Worm (Caenorhabditis elegans) whole organism, L4 larva: ENCODE results near the gene C06E1.9.

Experiments used
- F10B5.3 ChIP-seq: sonication (generic microtip); optimal IDR thresholded peaks from 2 replicates; lab custom pipeline; 2016; ENCODE audit warnings: mild to moderate bottlenecking, missing genetic modification characterization, missing compliant biosample characterization
- F49E8.2 ChIP-seq: sonication (generic microtip); optimal IDR thresholded peaks from 2 replicates; lab custom pipeline; 2016; ENCODE audit warnings: missing compliant biosample characterization, mild to moderate bottlenecking, missing genetic modification characterization, borderline replicate concordance
- ZK546.5 ChIP-seq, 2 experiments: sonication (generic microtip); optimal IDR thresholded peaks; 2 replicates each; lab custom pipeline; 2017; ENCODE audit warnings: missing biosample characterization in 2 of 2, missing genetic modification characterization in 2 of 2
- aly-2 ChIP-seq: sonication (generic microtip); optimal IDR thresholded peaks from 2 replicates; lab custom pipeline; 2018; ENCODE audit warnings: missing biosample characterization, missing genetic modification characterization
- arid-1 ChIP-seq: fragments of 200-800 bp; sonication (Bioruptor generic); conservative IDR thresholded peaks from 2 replicates; pipeline ENCODE4 v1.3.6; 2022; ENCODE audit warnings: missing genetic modification reagents, missing genetic modification characterization, missing compliant biosample characterization
- ceh-28 ChIP-seq: fragments of 150-350 bp; optimal IDR thresholded peaks from 2 replicates; lab custom pipeline; 2014; ENCODE audit warnings: missing biosample characterization, missing genetic modification reagents, missing genetic modification characterization
- ceh-32 ChIP-seq: sonication (generic microtip); optimal IDR thresholded peaks from 2 replicates; lab custom pipeline; 2016; ENCODE audit warnings: mild to moderate bottlenecking, missing genetic modification characterization, missing compliant biosample characterization; ENCODE audit not compliant: poor library complexity
- ceh-62 ChIP-seq: sonication (generic microtip); optimal IDR thresholded peaks from 2 replicates; lab custom pipeline; 2017; ENCODE audit warnings: missing biosample characterization, missing genetic modification characterization
- ceh-82 ChIP-seq: sonication (generic microtip); optimal IDR thresholded peaks from 2 replicates; lab custom pipeline; 2017; ENCODE audit warnings: missing biosample characterization, missing genetic modification characterization
- cey-2 ChIP-seq: sonication (generic microtip); optimal IDR thresholded peaks from 3 replicates; lab custom pipeline; 2017; ENCODE audit warnings: missing genetic modification characterization, mild to moderate bottlenecking, missing compliant biosample characterization, antibody characterized with exemption, borderline replicate concordance; ENCODE audit not compliant: insufficient read depth
- ctbp-1 ChIP-seq: fragments of 200-800 bp; sonication (Bioruptor generic); IDR thresholded peaks from 2 replicates; pipeline ENCODE4 v1.3.6; 2022; ENCODE audit warnings: missing genetic modification reagents, missing genetic modification characterization, missing compliant biosample characterization
- daf-16 ChIP-seq, 3 experiments: sonication (generic microtip); optimal IDR thresholded peaks; 2 replicates each; lab custom pipeline; 2016 to 2017; ENCODE audit warnings: missing genetic modification characterization in 3 of 3, missing genetic modification reagents in 3 of 3, mild to moderate bottlenecking in 2 of 3, missing compliant biosample characterization in 2 of 3, missing biosample characterization in 1 of 3, moderate library complexity in 1 of 3
- daf-19 ChIP-seq: fragments of 200-800 bp; sonication (Bioruptor generic); conservative IDR thresholded peaks from 2 replicates; pipeline ENCODE4 v1.3.6; 2022; ENCODE audit warnings: missing genetic modification characterization, missing compliant biosample characterization
- daf-8 ChIP-seq: fragments of 200-800 bp; sonication (Bioruptor generic); IDR thresholded peaks from 2 replicates; pipeline ENCODE4 v1.3.6; 2022; ENCODE audit warnings: missing genetic modification characterization, missing compliant biosample characterization
- dmd-6 ChIP-seq: fragments of 200-800 bp; sonication (Bioruptor generic); IDR thresholded peaks from 2 replicates; pipeline ENCODE4 v1.3.6; 2022; ENCODE audit warnings: missing genetic modification reagents, missing genetic modification characterization, missing compliant biosample characterization
- dmd-9 ChIP-seq: fragments of 200-800 bp; sonication (Bioruptor generic); IDR thresholded peaks from 2 replicates; pipeline ENCODE4 v1.3.6; 2022; ENCODE audit warnings: missing genetic modification reagents, missing genetic modification characterization, missing compliant biosample characterization
- duxl-1 ChIP-seq: sonication (generic microtip); optimal IDR thresholded peaks from 2 replicates; lab custom pipeline; 2016; ENCODE audit warnings: mild to moderate bottlenecking, missing genetic modification characterization, moderate library complexity, missing compliant biosample characterization; ENCODE audit not compliant: poor library complexity
- fos-1 ChIP-seq: fragments of 150-350 bp; optimal IDR thresholded peaks from 2 replicates; lab custom pipeline; 2014; ENCODE audit warnings: missing biosample characterization, missing genetic modification characterization
- hlh-11 ChIP-seq: fragments of 200-800 bp; sonication (Bioruptor generic); optimal IDR thresholded peaks from 2 replicates; lab custom pipeline; 2018; ENCODE audit warnings: mild to moderate bottlenecking, missing genetic modification characterization, missing compliant biosample characterization
- hmg-1.1 ChIP-seq: fragments of 200-800 bp; sonication (Bioruptor generic); IDR thresholded peaks from 2 replicates; pipeline ENCODE4 v1.3.6; 2022; ENCODE audit warnings: missing genetic modification reagents, missing genetic modification characterization, missing compliant biosample characterization
- lin-1 ChIP-seq: fragments of 200-800 bp; sonication (Bioruptor generic); IDR thresholded peaks from 2 replicates; pipeline ENCODE4 v1.3.6; 2022; ENCODE audit warnings: missing genetic modification reagents, missing genetic modification characterization, missing compliant biosample characterization
- lin-13 ChIP-seq: fragments of 150-350 bp; optimal IDR thresholded peaks from 2 replicates; lab custom pipeline; 2014; ENCODE audit warnings: missing biosample characterization, missing genetic modification reagents, missing genetic modification characterization
- lsy-2 ChIP-seq, 2 experiments: fragments of 150-350 bp in 1 of 2; sonication (generic microtip) in 1 of 2; optimal IDR thresholded peaks; 2 replicates each; lab custom pipeline; 2014 to 2017; ENCODE audit warnings: missing biosample characterization in 2 of 2, missing genetic modification characterization in 2 of 2
- madf-9 ChIP-seq: fragments of 200-800 bp; sonication (Bioruptor generic); conservative IDR thresholded peaks from 2 replicates; pipeline ENCODE4 v1.3.6; 2022; ENCODE audit warnings: missing genetic modification reagents, missing genetic modification characterization, missing compliant biosample characterization
- mdt-29 ChIP-seq: fragments of 200-800 bp; sonication (Bioruptor generic); IDR thresholded peaks from 2 replicates; pipeline ENCODE4 v1.3.6; 2022; ENCODE audit warnings: missing genetic modification reagents, missing genetic modification characterization, missing compliant biosample characterization
- mep-1 ChIP-seq: fragments of 150-350 bp; sonication (generic microtip); optimal IDR thresholded peaks from 3 replicates; lab custom pipeline; 2014; ENCODE audit warnings: missing biosample characterization, missing genetic modification characterization
- mxl-3 ChIP-seq: fragments of 200-800 bp; sonication (Bioruptor generic); optimal IDR thresholded peaks from 2 replicates; lab custom pipeline; 2018; ENCODE audit warnings: mild to moderate bottlenecking, missing genetic modification characterization, missing compliant biosample characterization
- nhr-41 ChIP-seq: fragments of 200-800 bp; sonication (Bioruptor generic); IDR thresholded peaks from 2 replicates; pipeline ENCODE4 v1.3.6; 2022; ENCODE audit warnings: missing genetic modification reagents, missing genetic modification characterization, missing compliant biosample characterization
- nhr-42 ChIP-seq: fragments of 200-800 bp; sonication (Bioruptor generic); IDR thresholded peaks from 2 replicates; pipeline ENCODE4 v1.3.6; 2022; ENCODE audit warnings: missing genetic modification characterization, missing compliant biosample characterization
- nhr-6 ChIP-seq: fragments of 150-350 bp; optimal IDR thresholded peaks from 2 replicates; lab custom pipeline; 2014; ENCODE audit warnings: missing biosample characterization, missing genetic modification characterization
- nhr-77 ChIP-seq: fragments of 150-350 bp; optimal IDR thresholded peaks from 2 replicates; lab custom pipeline; 2014; ENCODE audit warnings: missing biosample characterization, missing genetic modification characterization
- php-3 ChIP-seq: fragments of 200-800 bp; sonication (Bioruptor generic); IDR thresholded peaks from 2 replicates; pipeline ENCODE4 v1.3.6; 2022; ENCODE audit warnings: missing genetic modification reagents, missing genetic modification characterization, missing compliant biosample characterization
- pqm-1 ChIP-seq: sonication (generic microtip); optimal IDR thresholded peaks from 2 replicates; lab custom pipeline; 2017; ENCODE audit warnings: missing biosample characterization, missing genetic modification characterization
- rbr-2 ChIP-seq: sonication (generic microtip); optimal IDR thresholded peaks from 2 replicates; lab custom pipeline; 2016; ENCODE audit warnings: missing genotype, missing genetic modification characterization, missing compliant biosample characterization
- snpc-1.2 ChIP-seq: fragments of 200-800 bp; sonication (Bioruptor generic); IDR thresholded peaks from 2 replicates; pipeline ENCODE4 v1.3.6; 2022; ENCODE audit warnings: missing genetic modification reagents, missing genetic modification characterization, missing compliant biosample characterization
- snpc-4 ChIP-seq: fragments of 150-350 bp; optimal IDR thresholded peaks from 2 replicates; lab custom pipeline; 2014; ENCODE audit warnings: missing biosample characterization, missing genetic modification characterization
- spr-3 ChIP-seq: fragments of 200-800 bp; sonication (Bioruptor generic); optimal IDR thresholded peaks from 2 replicates; lab custom pipeline; 2018; ENCODE audit warnings: mild to moderate bottlenecking, missing genetic modification characterization, missing compliant biosample characterization
- tag-97 ChIP-seq: fragments of 200-800 bp; sonication (Bioruptor generic); IDR thresholded peaks from 2 replicates; pipeline ENCODE4 v1.3.6; 2022; ENCODE audit warnings: missing genetic modification characterization, missing compliant biosample characterization
- unc-62 ChIP-seq, 3 experiments: fragments of 150-350 bp in 1 of 3; sonication (generic microtip); optimal IDR thresholded peaks in 2 of 3; peaks in 1 of 3; 1 replicate in 1 of 3; 2 replicates in 2 of 3; lab custom pipeline; 2014 to 2017; ENCODE audit warnings: missing biosample characterization in 3 of 3, missing genetic modification characterization in 3 of 3, missing genetic modification reagents in 3 of 3, missing genotype in 1 of 3
- vab-7 ChIP-seq: fragments of 200-800 bp; sonication (Bioruptor generic); IDR thresholded peaks from 2 replicates; pipeline ENCODE4 v1.3.6; 2022; ENCODE audit warnings: missing genetic modification reagents, missing genetic modification characterization, missing compliant biosample characterization
- zfp-2 ChIP-seq: sonication (generic microtip); optimal IDR thresholded peaks from 2 replicates; lab custom pipeline; 2016; ENCODE audit warnings: mild to moderate bottlenecking, missing genetic modification characterization, missing compliant biosample characterization
- zip-11 ChIP-seq: fragments of 200-800 bp; sonication (Bioruptor generic); IDR thresholded peaks from 2 replicates; pipeline ENCODE4 v1.3.6; 2022; ENCODE audit warnings: missing genetic modification characterization, missing compliant biosample characterization
- zip-2 ChIP-seq: fragments of 150-350 bp; optimal IDR thresholded peaks from 2 replicates; lab custom pipeline; 2014; ENCODE audit warnings: missing biosample characterization, missing genetic modification characterization
- ztf-7 ChIP-seq: fragments of 150-350 bp; optimal IDR thresholded peaks from 2 replicates; lab custom pipeline; 2014; ENCODE audit warnings: missing biosample characterization, missing genetic modification characterization

Gene C06E1.9

DNA sequence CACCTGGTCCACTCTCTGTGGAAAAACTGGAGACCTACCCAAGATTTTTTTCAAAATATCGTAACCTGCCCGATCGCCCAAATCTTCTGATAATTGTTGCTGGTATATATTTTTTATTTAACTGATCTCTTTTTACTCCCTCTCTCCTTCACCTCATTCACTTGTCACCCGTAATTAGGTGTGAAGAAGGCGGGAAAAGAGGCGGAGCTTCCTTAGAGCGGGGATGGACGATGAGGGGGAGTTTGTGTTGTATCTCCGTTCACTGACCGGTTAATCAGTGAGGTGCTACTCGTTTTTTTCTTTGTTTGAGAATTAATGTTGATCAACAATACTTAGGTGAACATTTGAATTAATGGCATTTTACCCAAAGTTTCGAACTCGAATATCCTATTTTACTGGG is 12.9 kb upstream of the C06E1.9 start, which contains the start of gene ceh-16 (continued):
- no peak for TF ChIP-seq duxl-1 (tag; lab: Kevin White, UChicago)
- no peak for TF ChIP-seq snpc-4 (tag; lab: Kevin White, UChicago)
- no peak for TF ChIP-seq ztf-7 (tag; lab: Kevin White, UChicago)
- no peak for TF ChIP-seq nhr-77 (tag; lab: Kevin White, UChicago)

ce11 chrIII:8621982-8622381 is 12.4 kb upstream of the C06E1.9 start:
- TF ChIP-seq lsy-2 (tag; optimal IDR thresholded peaks at IDR 0.05; lab: Kevin White, UChicago), result no peak
- no peak for TF ChIP-seq ZK546.5 (tag; optimal IDR thresholded peaks at IDR 0.05; lab: Kevin White, UChicago)
- TF ChIP-seq pqm-1 (tag; lab: Kevin White, UChicago), result no peak
- TF ChIP-seq dmd-6 (GFP tag; lab: Robert Waterston, UW), result no peak
- TF ChIP-seq duxl-1 (tag; lab: Kevin White, UChicago), result no peak
- TF ChIP-seq dmd-9 (GFP tag; lab: Robert Waterston, UW), result no peak
- TF ChIP-seq vab-7 (GFP tag; lab: Robert Waterston, UW), result no peak
- TF ChIP-seq zip-2 (tag; lab: Kevin White, UChicago), result no peak
- no peak for TF ChIP-seq cey-2 (tag; lab: Kevin White, UChicago)
- no peak for TF ChIP-seq nhr-6 (tag; lab: Kevin White, UChicago)
- TF ChIP-seq spr-3 (GFP tag; lab: Kevin White, UChicago), result no peak
- TF ChIP-seq php-3 (GFP tag; lab: Robert Waterston, UW), result no peak
- TF ChIP-seq unc-62 (GFP tag; optimal IDR thresholded peaks at IDR 0.05 in 1 of 2; lab: Kevin White, UChicago), result no peak
- no peak for TF ChIP-seq unc-62 (tag; optimal IDR thresholded peaks at IDR 0.05; lab: Kevin White, UChicago)
- TF ChIP-seq nhr-42 (GFP tag; lab: Robert Waterston, UW), result no peak
- TF ChIP-seq mdt-29 (GFP tag; lab: Robert Waterston, UW), result no peak
- TF ChIP-seq snpc-1.2, result no peak
- TF ChIP-seq mxl-3 (GFP tag; lab: Kevin White, UChicago), result no peak

DNA sequence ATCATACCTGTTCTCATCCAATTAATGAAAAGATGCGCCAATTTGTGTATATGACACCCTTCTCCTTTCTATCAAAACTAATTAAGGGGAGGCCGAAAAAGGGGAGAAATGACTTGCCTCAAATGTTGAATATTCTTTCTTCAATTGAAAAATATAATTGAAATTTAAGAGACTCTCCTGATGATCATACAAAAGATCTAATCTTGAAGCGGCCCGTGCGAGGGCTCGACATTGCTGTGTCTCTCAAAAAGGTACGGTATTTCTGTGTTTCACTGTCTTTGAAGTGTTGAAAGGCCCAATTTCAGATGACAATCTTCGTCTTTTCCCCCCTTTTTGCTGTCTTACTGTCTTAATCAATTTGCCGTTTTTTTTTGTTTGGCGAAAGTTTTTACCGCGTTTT is 11.4 kb upstream of the C06E1.9 start:
- TF ChIP-seq zip-11 (GFP tag; lab: Robert Waterston, UW) (no peak), hlh-11 (tag; lab: Kevin White, UChicago) (no peak), zfp-2 (tag; lab: Kevin White, UChicago) (no peak), mxl-3 (GFP tag; lab: Kevin White, UChicago) (no peak), rbr-2 (no peak), daf-19 (GFP tag; lab: Robert Waterston, UW) (no peak), F10B5.3 (tag; lab: Kevin White, UChicago) (no peak)

- TF ChIP-seq ceh-62, result no peak
- TF ChIP-seq nhr-41 (GFP tag; lab: Robert Waterston, UW), result no peak
- no peak for TF ChIP-seq F10B5.3 (tag; lab: Kevin White, UChicago)
- TF ChIP-seq madf-9 (GFP tag; lab: Robert Waterston, UW), result no peak
- TF ChIP-seq ctbp-1 (GFP tag; lab: Robert Waterston, UW), result no peak
- no peak for TF ChIP-seq ceh-28 (tag; lab: Kevin White, UChicago)
- no peak for TF ChIP-seq hmg-1.1 (GFP tag; lab: Robert Waterston, UW)
Measured at ce11 chrIII:8620259-8620658, 10.7 kb upstream of the C06E1.9 start.

DNA sequence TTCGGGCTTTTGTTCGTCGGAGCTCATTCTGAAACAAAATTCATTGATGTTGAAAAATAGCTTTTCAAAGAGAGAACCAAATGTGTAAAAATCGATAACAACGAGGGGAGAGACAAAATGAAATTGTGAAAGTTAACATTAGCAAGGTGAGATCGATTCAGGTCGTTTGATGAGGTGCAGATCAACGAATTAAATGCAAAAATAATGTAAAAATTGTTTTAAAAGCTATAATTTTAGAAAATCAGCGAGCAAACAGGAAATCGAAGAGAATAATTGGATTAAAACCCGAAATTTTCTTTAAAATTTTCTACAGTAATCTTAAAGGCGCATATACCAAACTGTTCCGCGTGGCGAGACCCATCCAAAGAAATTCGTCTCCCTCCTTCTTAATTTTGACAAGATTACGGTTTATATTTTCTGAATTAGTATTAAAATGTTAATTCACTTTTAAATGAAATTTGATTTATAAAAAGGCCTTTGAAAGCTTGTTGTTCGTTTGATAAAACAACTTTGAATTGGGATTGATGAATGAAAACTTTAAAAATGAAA is 8.9 kb upstream of the C06E1.9 start, which contains the start of gene C13G5.2:
Gene C13G5.2 (minus strand): TSS at position 51 of the 549 bp plus-strand sequence.
- no peak for TF ChIP-seq mep-1 (tag; lab: Kevin White, UChicago)
- no peak for TF ChIP-seq aly-2 (tag; lab: Kevin White, UChicago)
- no peak for TF ChIP-seq ceh-32 (tag; lab: Kevin White, UChicago)
- TF ChIP-seq ztf-7 (tag; lab: Kevin White, UChicago), result no peak
- TF ChIP-seq lin-13 (GFP tag; lab: Kevin White, UChicago), result no peak
- no peak for TF ChIP-seq F49E8.2
- no peak for TF ChIP-seq ceh-82 (tag; lab: Kevin White, UChicago)
- TF ChIP-seq lin-1 (GFP tag; lab: Robert Waterston, UW), result no peak
- TF ChIP-seq nhr-6 (tag; lab: Kevin White, UChicago), result no peak
- TF ChIP-seq daf-8 (GFP tag; lab: Robert Waterston, UW), result no peak
- TF ChIP-seq arid-1 (GFP tag; lab: Robert Waterston, UW), result no peak
- TF ChIP-seq fos-1 (tag; lab: Kevin White, UChicago), result no peak
- TF ChIP-seq daf-16 (GFP tag; optimal IDR thresholded peaks at IDR 0.05; lab: Kevin White, UChicago), result no peak
- TF ChIP-seq daf-16 (tag; optimal IDR thresholded peaks at IDR 0.05; lab: Kevin White, UChicago), result no peak
- no peak for TF ChIP-seq tag-97 (GFP tag; lab: Robert Waterston, UW)
